Worm (Caenorhabditis elegans) whole organism, late embryonic: ENCODE measurements around the gene srj-10.

ENCODE experiments used
- K09A11.1 ChIP-seq: sonication (generic microtip); optimal IDR thresholded peaks from 2 replicates; lab custom pipeline; 2017; ENCODE audit warnings: antibody characterized with exemption, mild to moderate bottlenecking, missing genetic modification characterization, missing compliant biosample characterization; ENCODE audit not compliant: insufficient read depth
- dmd-4 ChIP-seq: sonication (generic microtip); optimal IDR thresholded peaks from 2 replicates; lab custom pipeline; 2016; ENCODE audit warnings: borderline replicate concordance, missing genetic modification characterization, missing compliant biosample characterization
- lin-11 ChIP-seq: fragments of 200-800 bp; sonication (Bioruptor generic); optimal IDR thresholded peaks from 2 replicates; lab custom pipeline; 2018; ENCODE audit warnings: mild to moderate bottlenecking, missing genetic modification characterization, missing compliant biosample characterization
- pha-2 ChIP-seq: sonication (generic microtip); optimal IDR thresholded peaks from 2 replicates; lab custom pipeline; 2017; ENCODE audit warnings: mild to moderate bottlenecking, missing genetic modification characterization, missing compliant biosample characterization

DNA sequence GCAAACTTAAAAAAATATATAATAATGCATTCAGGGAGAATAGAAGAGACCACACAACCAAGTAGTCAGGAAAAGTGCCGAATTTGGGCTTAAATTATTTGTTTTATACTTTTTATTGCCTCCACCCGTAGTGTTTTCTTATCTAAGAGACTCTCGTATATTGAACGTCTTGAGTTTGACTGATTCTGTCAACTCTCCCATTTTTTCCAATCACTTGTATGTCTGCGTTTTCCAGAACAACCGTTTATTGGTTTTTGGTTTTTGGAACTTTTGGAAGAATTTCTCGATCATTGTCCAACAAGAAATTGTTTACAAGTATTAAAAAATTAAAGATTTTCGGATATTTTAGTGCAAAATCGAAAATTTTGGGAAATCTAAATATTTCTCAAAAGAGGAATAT lies 30.1 kb downstream of the srj-10 start:
- no peak for TF ChIP-seq dmd-4
- TF ChIP-seq K09A11.1 (tag; lab: Kevin White, UChicago): no peak
- no peak for TF ChIP-seq lin-11 (tag; lab: Kevin White, UChicago)
- TF ChIP-seq pha-2 (tag; lab: Kevin White, UChicago): no peak
